Worm (Caenorhabditis elegans) whole organism, midembryonic: Measurements from ENCODE around the gene hsp-12.3.

Experiments
- klf-2 ChIP-seq: fragments of 200-800 bp; sonication (Bioruptor generic); conservative IDR thresholded peaks from 2 replicates; pipeline ENCODE4 v1.3.6; 2022; ENCODE audit warnings: missing genetic modification reagents, missing genetic modification characterization, missing compliant biosample characterization
- ref-1 ChIP-seq: fragments of 200-800 bp; sonication (Bioruptor generic); conservative IDR thresholded peaks from 2 replicates; pipeline ENCODE4 v1.3.6; 2022; ENCODE audit warnings: missing genetic modification reagents, missing genetic modification characterization, missing compliant biosample characterization
- ztf-23 ChIP-seq: fragments of 200-800 bp; sonication (Bioruptor generic); IDR thresholded peaks from 2 replicates; pipeline ENCODE4 v1.3.6; 2022; ENCODE audit warnings: missing genetic modification reagents, missing genetic modification characterization, missing compliant biosample characterization

DNA sequence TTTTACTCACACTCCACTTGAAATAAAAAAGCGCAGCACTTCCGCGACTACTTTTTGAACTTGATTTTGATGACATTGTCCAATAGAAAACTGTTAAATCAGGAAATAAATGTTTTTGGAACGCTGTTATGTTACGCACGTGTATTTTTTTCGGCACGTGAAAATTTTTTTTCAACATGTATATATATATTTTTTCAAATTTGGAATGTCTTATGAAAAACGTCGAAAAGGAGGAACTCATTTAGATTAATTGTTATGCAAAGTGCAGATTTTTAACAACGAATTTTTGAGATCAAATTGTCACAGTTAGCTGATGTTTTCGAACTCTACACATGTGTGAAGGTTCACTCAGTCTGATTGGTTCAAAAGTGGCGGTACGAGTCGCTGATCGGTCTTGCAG lies 46.8 kb downstream of the hsp-12.3 start, which contains the start of gene F56D5.2:
- TF ChIP-seq ztf-23 (GFP tag; lab: Robert Waterston, UW) (no peak), klf-2 (GFP tag; lab: Robert Waterston, UW) (no peak), ref-1 (GFP tag; lab: Robert Waterston, UW) (no peak)
